Fruit fly (Drosophila melanogaster) whole organism, embryonic: ENCODE results near the gene CG31463.

ENCODE experiments used
- Atf6 ChIP-seq: fragments of 200-800 bp; sonication (Bioruptor generic); IDR thresholded peaks from 2 replicates; pipeline ENCODE4 v1.3.6; 2022; ENCODE audit warnings: missing biosample characterization, missing genetic modification characterization
- Bgb ChIP-seq: fragments of 200-800 bp; sonication (Bioruptor generic); IDR thresholded peaks from 2 replicates; pipeline ENCODE4 v1.3.6; 2022; ENCODE audit warnings: missing biosample characterization, missing genetic modification characterization; ENCODE audit not compliant: partially characterized antibody
- CG10431 ChIP-seq: fragments of 200-800 bp; sonication (Bioruptor generic); optimal IDR thresholded peaks from 3 replicates; lab custom pipeline; 2018; ENCODE audit warnings: missing biosample characterization, mild to moderate bottlenecking, missing genetic modification characterization
- CG10462 ChIP-seq: fragments of 200-800 bp; sonication (Bioruptor generic); optimal IDR thresholded peaks from 2 replicates; lab custom pipeline; 2016; ENCODE audit warnings: missing biosample characterization, missing genetic modification characterization
- CG11247 ChIP-seq: fragments of 200-800 bp; sonication (Bioruptor generic); IDR thresholded peaks from 2 replicates; pipeline ENCODE4 v1.3.6; 2022; ENCODE audit warnings: missing biosample characterization, missing genetic modification characterization
- CG11723 ChIP-seq: fragments of 200-800 bp; sonication (Bioruptor generic); optimal IDR thresholded peaks from 2 replicates; lab custom pipeline; 2017; ENCODE audit warnings: missing biosample characterization, mild to moderate bottlenecking, missing genetic modification characterization
- CG13287 ChIP-seq: fragments of 200-800 bp; sonication (Bioruptor generic); IDR thresholded peaks from 2 replicates; pipeline ENCODE4 v1.3.6; 2022; ENCODE audit warnings: missing biosample characterization, missing genetic modification characterization; ENCODE audit not compliant: partially characterized antibody
- CG14860 ChIP-seq: fragments of 200-800 bp; sonication (Bioruptor generic); IDR thresholded peaks from 3 replicates; pipeline ENCODE4 v1.3.6; 2022; ENCODE audit warnings: missing biosample characterization, missing genetic modification characterization; ENCODE audit not compliant: partially characterized antibody
- CG15479 ChIP-seq: fragments of 200-800 bp; sonication (Bioruptor generic); optimal IDR thresholded peaks from 3 replicates; lab custom pipeline; 2019; ENCODE audit warnings: missing biosample characterization, mild to moderate bottlenecking, missing genetic modification characterization, moderate library complexity
- CG15696 ChIP-seq: fragments of 200-800 bp; sonication (Bioruptor generic); optimal IDR thresholded peaks from 2 replicates; lab custom pipeline; 2019; ENCODE audit warnings: missing biosample characterization, mild to moderate bottlenecking, missing genetic modification characterization, moderate library complexity
- CG16779 ChIP-seq: fragments of 200-800 bp; sonication (Bioruptor generic); IDR thresholded peaks from 2 replicates; pipeline ENCODE4 v1.3.6; 2022; ENCODE audit warnings: missing biosample characterization, missing genetic modification characterization
- CG2712 ChIP-seq: fragments of 200-800 bp; optimal IDR thresholded peaks from 3 replicates; lab custom pipeline; 2019; ENCODE audit warnings: missing biosample characterization, mild to moderate bottlenecking, missing genetic modification characterization, moderate library complexity
- CG2875 ChIP-seq: fragments of 200-800 bp; sonication (Bioruptor generic); optimal IDR thresholded peaks from 2 replicates; lab custom pipeline; 2017; ENCODE audit warnings: missing biosample characterization, mild to moderate bottlenecking, missing genetic modification characterization, missing genetic modification reagents
- CG34376 ChIP-seq: fragments of 200-800 bp; sonication (Bioruptor generic); optimal IDR thresholded peaks from 2 replicates; lab custom pipeline; 2018; ENCODE audit warnings: missing biosample characterization, mild to moderate bottlenecking, missing genetic modification characterization
- CG3847 ChIP-seq: fragments of 200-800 bp; sonication (Bioruptor generic); IDR thresholded peaks from 2 replicates; pipeline ENCODE4 v1.3.6; 2022; ENCODE audit warnings: missing biosample characterization, missing genetic modification characterization
- CG5180 ChIP-seq: fragments of 200-800 bp; sonication (Bioruptor generic); optimal IDR thresholded peaks from 3 replicates; lab custom pipeline; 2017; ENCODE audit warnings: missing biosample characterization, missing genetic modification characterization, mild to moderate bottlenecking, moderate library complexity, missing genetic modification reagents
- CG6813 ChIP-seq: fragments of 200-800 bp; sonication (Bioruptor generic); optimal IDR thresholded peaks from 2 replicates; lab custom pipeline; 2017; ENCODE audit warnings: missing biosample characterization, missing genetic modification characterization, mild to moderate bottlenecking, moderate library complexity, missing genetic modification reagents
- CG7745 ChIP-seq: fragments of 200-800 bp; sonication (Bioruptor generic); optimal IDR thresholded peaks from 2 replicates; lab custom pipeline; 2018; ENCODE audit warnings: missing biosample characterization, mild to moderate bottlenecking, missing genetic modification characterization, moderate library complexity
- CG8089 ChIP-seq: fragments of 200-800 bp; sonication (Bioruptor generic); optimal IDR thresholded peaks from 3 replicates; lab custom pipeline; 2016; ENCODE audit warnings: missing biosample characterization, missing genetic modification characterization
- CG8478 ChIP-seq: fragments of >200 bp; optimal IDR thresholded peaks from 2 replicates; lab custom pipeline; 2018
- CG9727 ChIP-seq: fragments of 200-800 bp; sonication (Bioruptor generic); optimal IDR thresholded peaks from 3 replicates; lab custom pipeline; 2017; ENCODE audit warnings: missing biosample characterization, mild to moderate bottlenecking, missing genetic modification characterization
- CG9876 ChIP-seq: fragments of 200-800 bp; sonication (Bioruptor generic); optimal IDR thresholded peaks from 2 replicates; lab custom pipeline; 2016; ENCODE audit warnings: missing biosample characterization, missing genetic modification characterization
- Fer1 ChIP-seq: fragments of 200-800 bp; sonication (Bioruptor generic); optimal IDR thresholded peaks from 2 replicates; lab custom pipeline; 2017; ENCODE audit warnings: missing biosample characterization, mild to moderate bottlenecking, missing genetic modification characterization
- GATAe ChIP-seq: fragments of 200-800 bp; sonication (Bioruptor generic); conservative IDR thresholded peaks from 2 replicates; pipeline ENCODE4 v1.3.6; 2022; ENCODE audit warnings: missing biosample characterization, missing genetic modification characterization
- Hand ChIP-seq: fragments of 200-800 bp; sonication (Bioruptor generic); optimal IDR thresholded peaks from 2 replicates; lab custom pipeline; 2017; ENCODE audit warnings: mild to moderate bottlenecking, missing biosample characterization, missing genetic modification reagents, missing genetic modification characterization
- Hr3 ChIP-seq: fragments of 200-800 bp; sonication (Bioruptor generic); optimal IDR thresholded peaks from 3 replicates; lab custom pipeline; 2016; ENCODE audit warnings: missing biosample characterization, missing genetic modification characterization
- NC2α ChIP-seq: fragments of 200-800 bp; sonication (Bioruptor generic); optimal IDR thresholded peaks from 2 replicates; lab custom pipeline; 2016; ENCODE audit warnings: missing biosample characterization, missing genetic modification characterization
- Optix ChIP-seq: fragments of 200-800 bp; sonication (Bioruptor generic); IDR thresholded peaks from 3 replicates; pipeline ENCODE4 v1.3.6; 2022; ENCODE audit warnings: missing biosample characterization, missing genetic modification characterization
- Scr ChIP-seq: fragments of 200-800 bp; sonication (Bioruptor generic); IDR thresholded peaks from 2 replicates; pipeline ENCODE4 v1.3.6; 2022; ENCODE audit warnings: missing biosample characterization, missing genetic modification characterization; ENCODE audit not compliant: partially characterized antibody
- Side ChIP-seq: fragments of 200-800 bp; sonication (Bioruptor generic); optimal IDR thresholded peaks from 2 replicates; lab custom pipeline; 2016; ENCODE audit warnings: missing biosample characterization, missing genetic modification characterization
- Sox102F ChIP-seq: fragments of 200-800 bp; sonication (Bioruptor generic); optimal IDR thresholded peaks from 2 replicates; lab custom pipeline; 2018; ENCODE audit warnings: missing biosample characterization, mild to moderate bottlenecking, missing genetic modification characterization, moderate library complexity
- Spps ChIP-seq: fragments of 200-800 bp; sonication (Bioruptor generic); optimal IDR thresholded peaks from 2 replicates; lab custom pipeline; 2018; ENCODE audit warnings: missing biosample characterization, mild to moderate bottlenecking, missing genetic modification characterization
- Sry-δ ChIP-seq: fragments of 200-800 bp; sonication (Bioruptor generic); optimal IDR thresholded peaks from 2 replicates; lab custom pipeline; 2016; ENCODE audit warnings: missing biosample characterization, missing genetic modification characterization
- Stat92E ChIP-seq, 3 experiments: fragments of >200 bp in 2 of 3; fragments of 200-800 bp in 1 of 3; sonication (Bioruptor generic) in 1 of 3; optimal IDR thresholded peaks; 2 replicates each; lab custom pipeline; 2017 to 2019; ENCODE audit warnings: missing biosample characterization in 3 of 3, missing genetic modification characterization in 3 of 3, mild to moderate bottlenecking in 1 of 3, moderate library complexity in 1 of 3
- cato ChIP-seq: fragments of 200-800 bp; sonication (Bioruptor generic); optimal IDR thresholded peaks from 2 replicates; lab custom pipeline; 2016; ENCODE audit warnings: missing biosample characterization, missing genetic modification characterization, borderline replicate concordance
- caup ChIP-seq: fragments of 200-800 bp; sonication (Bioruptor generic); optimal IDR thresholded peaks from 3 replicates; lab custom pipeline; 2017; ENCODE audit warnings: missing biosample characterization, mild to moderate bottlenecking, missing genetic modification characterization, moderate library complexity; ENCODE audit not compliant: severe bottlenecking
- danr ChIP-seq: fragments of 200-800 bp; sonication (Bioruptor generic); IDR thresholded peaks from 2 replicates; pipeline ENCODE4 v1.3.6; 2022; ENCODE audit warnings: missing biosample characterization, missing genetic modification characterization
- dati ChIP-seq: fragments of 200-800 bp; sonication (Bioruptor generic); IDR thresholded peaks from 2 replicates; pipeline ENCODE4 v1.3.6; 2022; ENCODE audit warnings: missing biosample characterization, missing genetic modification characterization
- dm ChIP-seq: fragments of 200-800 bp; sonication (Bioruptor generic); optimal IDR thresholded peaks from 3 replicates; lab custom pipeline; 2016; ENCODE audit warnings: missing biosample characterization, missing genetic modification characterization
- emc ChIP-seq: fragments of 200-800 bp; sonication (Bioruptor generic); optimal IDR thresholded peaks from 2 replicates; lab custom pipeline; 2016; ENCODE audit warnings: missing biosample characterization, missing genetic modification characterization
- ems ChIP-seq: fragments of 200-800 bp; sonication (Bioruptor generic); optimal IDR thresholded peaks from 3 replicates; lab custom pipeline; 2016; ENCODE audit warnings: missing biosample characterization, missing genetic modification characterization
- hth ChIP-seq: fragments of >200 bp; optimal IDR thresholded peaks from 2 replicates; lab custom pipeline; 2017; ENCODE audit warnings: inconsistent platforms
- ind ChIP-seq: fragments of 200-800 bp; sonication (Bioruptor generic); optimal IDR thresholded peaks from 3 replicates; lab custom pipeline; 2016; ENCODE audit warnings: missing biosample characterization, missing genetic modification characterization
- knrl ChIP-seq: fragments of 200-800 bp; sonication (Bioruptor generic); IDR thresholded peaks from 3 replicates; pipeline ENCODE4 v1.3.6; 2022; ENCODE audit warnings: missing biosample characterization, missing genetic modification characterization; ENCODE audit not compliant: partially characterized antibody
- p53 ChIP-seq: fragments of 200-800 bp; sonication (Bioruptor generic); optimal IDR thresholded peaks from 2 replicates; lab custom pipeline; 2016; ENCODE audit warnings: missing biosample characterization, missing genetic modification characterization
- prd ChIP-seq, 3 experiments: fragments of >200 bp in 2 of 3; fragments of 200-800 bp in 1 of 3; sonication (Bioruptor generic) in 1 of 3; optimal IDR thresholded peaks in 2 of 3; IDR thresholded peaks in 1 of 3; 2 replicates in 2 of 3; 3 replicates in 1 of 3; pipeline versions ENCODE4 v1.3.6 to Lab custom; 2017 to 2022; ENCODE audit warnings: missing biosample characterization in 1 of 3, missing genetic modification characterization in 1 of 3
- row ChIP-seq: fragments of 200-800 bp; sonication (Bioruptor generic); IDR thresholded peaks from 3 replicates; pipeline ENCODE4 v1.3.6; 2022; ENCODE audit warnings: missing biosample characterization, missing genetic modification characterization
- sd ChIP-seq: fragments of 200-800 bp; sonication (Bioruptor generic); optimal IDR thresholded peaks from 3 replicates; lab custom pipeline; 2018; ENCODE audit warnings: missing biosample characterization, mild to moderate bottlenecking, missing genetic modification characterization, moderate library complexity
- sens ChIP-seq: fragments of 200-800 bp; sonication (Bioruptor generic); peaks from one replicate; lab custom pipeline; 2016; ENCODE audit warnings: missing biosample characterization, missing genetic modification characterization
- sima ChIP-seq: fragments of 200-800 bp; sonication (Bioruptor generic); optimal IDR thresholded peaks from 2 replicates; lab custom pipeline; 2016; ENCODE audit warnings: missing biosample characterization, missing genetic modification characterization

CG31463 gene

dm6 chr3R:8243720-8244119, 48.4 kb upstream of the CG31463 start, which contains the start of the genes CG9636, CG18749 and CG33722 (continued):
- peak; percentile 56 for TF ChIP-seq Side
- TF ChIP-seq Stat92E (GFP tag; optimal IDR thresholded peaks at IDR 0.05; lab: Kevin White, UChicago) = peak in 1 of 3 experiments; percentile 74
- TF ChIP-seq CG7745 = no peak
- TF ChIP-seq CG5180 = no peak
- TF ChIP-seq Hr3 (GFP tag; lab: Kevin White, UChicago) = peak; percentile 64
- peak; percentile 90 for TF ChIP-seq row
- peak; percentile 63 for TF ChIP-seq ems
- no peak for TF ChIP-seq CG8089 (GFP tag; lab: Kevin White, UChicago)
- peak; percentile 32 for TF ChIP-seq cato (GFP tag; lab: Kevin White, UChicago)
- peak; percentile 68 for TF ChIP-seq Sox102F (GFP tag; lab: Kevin White, UChicago)
- no peak for TF ChIP-seq NC2α (GFP tag; lab: Kevin White, UChicago)
- TF ChIP-seq ind = peak; percentile 71
- TF ChIP-seq CG9727 (GFP tag; lab: Kevin White, UChicago) = peak; percentile 76
- TF ChIP-seq CG16779 (GFP tag; lab: Robert Waterston, UW) = no peak
- no peak for TF ChIP-seq Optix
- no peak for TF ChIP-seq CG6813
- TF ChIP-seq sima = no peak
- peak; percentile 81 for TF ChIP-seq Sry-δ
- TF ChIP-seq CG11723 (GFP tag; lab: Kevin White, UChicago) = peak; percentile 55
- peak; percentile 84 for TF ChIP-seq CG2712 (tag; lab: Kevin White, UChicago)
- TF ChIP-seq CG11247 (GFP tag; lab: Robert Waterston, UW) = peak; percentile 61; the same call in 1 of the 2 replicates
- peak; percentile 99 for TF ChIP-seq CG13287 (GFP tag; lab: Robert Waterston, UW)
- TF ChIP-seq Spps (tag; lab: Kevin White, UChicago) = peak; percentile 64
- peak; percentile 53 for TF ChIP-seq CG15696
- TF ChIP-seq knrl = peak; percentile 94
- peak; percentile 30 for TF ChIP-seq dm (GFP tag; lab: Kevin White, UChicago)
- TF ChIP-seq CG10431 (GFP tag; lab: Kevin White, UChicago) = peak; percentile 57
- TF ChIP-seq CG15479 (GFP tag; lab: Kevin White, UChicago) = no peak
- peak; percentile 93 for TF ChIP-seq Bgb (GFP tag; lab: Robert Waterston, UW)
- TF ChIP-seq hth (lab: Kevin White, UChicago) = no peak
- peak; percentile 74 for TF ChIP-seq Fer1 (GFP tag; lab: Kevin White, UChicago)
- TF ChIP-seq CG2875 (GFP tag; lab: Kevin White, UChicago) = peak; percentile 1
- no peak for TF ChIP-seq dati (GFP tag; lab: Robert Waterston, UW)
- TF ChIP-seq p53 = no peak
- no peak for TF ChIP-seq GATAe (GFP tag; lab: Robert Waterston, UW)
- peak; percentile 88 for TF ChIP-seq sens (GFP tag; lab: Kevin White, UChicago)
- peak; percentile 97 for TF ChIP-seq CG14860 (GFP tag; lab: Robert Waterston, UW)
- peak; percentile 49 for TF ChIP-seq sd (tag; lab: Kevin White, UChicago)
- TF ChIP-seq CG8478 (lab: Kevin White, UChicago) = no peak
- no peak for TF ChIP-seq CG34376 (GFP tag; lab: Kevin White, UChicago)
- TF ChIP-seq Atf6 (GFP tag; lab: Robert Waterston, UW) = peak; percentile 27; the same call in 1 of the 2 replicates
- TF ChIP-seq CG3847 (GFP tag; lab: Robert Waterston, UW) = peak; percentile 63
- TF ChIP-seq danr (GFP tag; lab: Robert Waterston, UW) = no peak
- TF ChIP-seq Scr (GFP tag; lab: Robert Waterston, UW) = peak; percentile 98
- TF ChIP-seq emc (GFP tag; lab: Kevin White, UChicago) = no peak
- no peak for TF ChIP-seq CG9876
- no peak for TF ChIP-seq CG10462 (GFP tag; lab: Kevin White, UChicago)
- TF ChIP-seq Hand (GFP tag; lab: Kevin White, UChicago) = peak; percentile 41
- no peak for TF ChIP-seq prd (optimal IDR thresholded peaks at IDR 0.05; lab: Kevin White, UChicago)
- peak; percentile 74 for TF ChIP-seq prd (GFP tag; IDR thresholded peaks at IDR 0.05; lab: Robert Waterston, UW)
- peak; percentile 50 for TF ChIP-seq caup
